Worm (Caenorhabditis elegans) whole organism, early embryonic: ENCODE results near the gene nrfl-1.

Source experiments
- B0310.2 ChIP-seq: sonication (generic microtip); optimal IDR thresholded peaks from 2 replicates; lab custom pipeline; 2016; ENCODE audit warnings: mild to moderate bottlenecking, missing genetic modification characterization, missing compliant biosample characterization
- F13C5.2 ChIP-seq: sonication (generic microtip); optimal IDR thresholded peaks from 2 replicates; lab custom pipeline; 2017; ENCODE audit warnings: mild to moderate bottlenecking, missing genetic modification characterization, inconsistent platforms, missing compliant biosample characterization
- aly-1 ChIP-seq: sonication (generic microtip); optimal IDR thresholded peaks from 2 replicates; lab custom pipeline; 2016; ENCODE audit warnings: missing genetic modification characterization, missing compliant biosample characterization
- ama-1 ChIP-seq: fragments of 150-350 bp; optimal IDR thresholded peaks from 2 replicates; lab custom pipeline; 2014
- ceh-13 ChIP-seq: fragments of 200-800 bp; sonication (Bioruptor generic); optimal IDR thresholded peaks from 2 replicates; lab custom pipeline; 2018; ENCODE audit warnings: mild to moderate bottlenecking, missing genetic modification characterization, missing compliant biosample characterization
- ceh-36 ChIP-seq: sonication (generic microtip); optimal IDR thresholded peaks from 2 replicates; lab custom pipeline; 2016; ENCODE audit warnings: missing genetic modification characterization, inconsistent platforms, missing compliant biosample characterization
- ets-7 ChIP-seq: sonication (generic microtip); optimal IDR thresholded peaks from 2 replicates; lab custom pipeline; 2016; ENCODE audit warnings: missing genotype, missing genetic modification characterization, missing compliant biosample characterization
- flt-1 ChIP-seq: fragments of 200-800 bp; sonication (Bioruptor generic); IDR thresholded peaks from 2 replicates; pipeline ENCODE4 v1.3.6; 2022; ENCODE audit warnings: missing genetic modification characterization, missing compliant biosample characterization
- hmbx-1 ChIP-seq: sonication (generic microtip); optimal IDR thresholded peaks from 2 replicates; lab custom pipeline; 2016; ENCODE audit warnings: mild to moderate bottlenecking, missing genetic modification characterization, missing compliant biosample characterization
- hmg-4 ChIP-seq: fragments of 200-800 bp; sonication (Bioruptor generic); optimal IDR thresholded peaks from 2 replicates; lab custom pipeline; 2018; ENCODE audit warnings: mild to moderate bottlenecking, missing genetic modification characterization, missing compliant biosample characterization
- hnd-1 ChIP-seq: sonication (generic microtip); optimal IDR thresholded peaks from 2 replicates; lab custom pipeline; 2016; ENCODE audit warnings: missing genetic modification characterization, missing compliant biosample characterization
- pes-1 ChIP-seq: fragments of 200-800 bp; sonication (Bioruptor generic); IDR thresholded peaks from 2 replicates; pipeline ENCODE4 v1.3.6; 2022; ENCODE audit warnings: missing genetic modification reagents, missing genetic modification characterization, missing compliant biosample characterization
- scrt-1 ChIP-seq: fragments of 200-800 bp; sonication (Bioruptor generic); IDR thresholded peaks from 2 replicates; pipeline ENCODE4 v1.3.6; 2022; ENCODE audit warnings: missing genetic modification characterization, missing compliant biosample characterization
- sea-1 ChIP-seq: fragments of 200-800 bp; sonication (Bioruptor generic); conservative IDR thresholded peaks from 2 replicates; pipeline ENCODE4 v1.3.6; 2022; ENCODE audit warnings: missing genetic modification characterization, missing compliant biosample characterization
- tbx-11 ChIP-seq: fragments of 200-800 bp; sonication (Bioruptor generic); IDR thresholded peaks from 2 replicates; pipeline ENCODE4 v1.3.6; 2022; ENCODE audit warnings: missing genetic modification characterization, missing compliant biosample characterization
- tbx-37 ChIP-seq: fragments of 200-800 bp; sonication (Bioruptor generic); conservative IDR thresholded peaks from 2 replicates; pipeline ENCODE4 v1.3.6; 2022; ENCODE audit warnings: missing genetic modification reagents, missing genetic modification characterization, missing compliant biosample characterization
- tra-4 ChIP-seq: sonication (generic microtip); optimal IDR thresholded peaks from 2 replicates; lab custom pipeline; 2017; ENCODE audit warnings: missing genetic modification characterization, missing compliant biosample characterization

Gene nrfl-1

DNA sequence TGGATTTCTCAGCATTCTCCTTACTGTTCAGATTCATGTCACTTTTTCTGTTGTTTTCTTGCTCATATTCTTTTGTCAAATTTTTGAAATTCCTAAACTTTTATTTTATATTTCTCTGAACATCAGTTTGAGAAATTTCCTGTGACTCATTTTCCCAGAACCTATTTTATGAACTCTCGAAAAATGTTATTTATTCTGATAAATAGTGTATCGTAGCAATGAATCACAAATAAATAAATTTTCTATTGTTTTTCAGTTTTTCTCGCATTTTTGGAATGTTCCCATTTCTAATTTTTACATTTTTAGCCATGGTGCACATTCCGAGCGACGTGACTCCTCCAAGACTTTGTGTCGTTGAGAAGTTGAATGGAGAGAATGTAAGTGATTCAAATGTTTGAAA lies at the start of gene nrfl-1:
Gene nrfl-1, plus strand, starts transcription at position 301 of the 400 bp plus-strand sequence.
- no peak for TF ChIP-seq tbx-37 (GFP tag; lab: Robert Waterston, UW)
- no peak for TF ChIP-seq flt-1 (GFP tag; lab: Robert Waterston, UW)
- no peak for TF ChIP-seq tbx-11
- TF ChIP-seq hmg-4: no peak
- TF ChIP-seq ceh-13: no peak
- no peak for TF ChIP-seq hnd-1 (tag; lab: Kevin White, UChicago)
- TF ChIP-seq aly-1 (tag; lab: Kevin White, UChicago): no peak
- no peak for TF ChIP-seq F13C5.2
- TF ChIP-seq hmbx-1 (tag; lab: Kevin White, UChicago): no peak
- no peak for TF ChIP-seq ceh-36 (tag; lab: Kevin White, UChicago)
- no peak for TF ChIP-seq scrt-1

ce11 chrIV:9069703-9070102 lies 49.2 kb upstream of the nrfl-1 start, which contains the start of gene nhr-11:
Gene nhr-11, plus strand, starts transcription at chrIV:9070003.
- no peak for TF ChIP-seq hmbx-1 (tag; lab: Kevin White, UChicago)
- no peak for TF ChIP-seq ceh-36 (tag; lab: Kevin White, UChicago)
- TF ChIP-seq B0310.2 (tag; lab: Kevin White, UChicago): no peak
- TF ChIP-seq ets-7 (tag; lab: Kevin White, UChicago): no peak
- no peak for TF ChIP-seq aly-1 (tag; lab: Kevin White, UChicago)
- TF ChIP-seq hmg-4: no peak
- TF ChIP-seq tra-4 (tag; lab: Kevin White, UChicago): no peak

ce11 chrIV:9070188-9070587 lies 48.7 kb upstream of the nrfl-1 start:
- TF ChIP-seq ets-7 (tag; lab: Kevin White, UChicago) (no peak), ama-1 (lab: Kevin White, UChicago) (no peak), ceh-13 (no peak), hnd-1 (tag; lab: Kevin White, UChicago) (no peak), ceh-36 (tag; lab: Kevin White, UChicago) (no peak), hmg-4 (no peak), sea-1 (GFP tag; lab: Robert Waterston, UW) (no peak), hmbx-1 (tag; lab: Kevin White, UChicago) (no peak), tra-4 (tag; lab: Kevin White, UChicago) (no peak), F13C5.2 (no peak), flt-1 (GFP tag; lab: Robert Waterston, UW) (no peak), B0310.2 (tag; lab: Kevin White, UChicago) (no peak)

- no peak for TF ChIP-seq scrt-1
- TF ChIP-seq ets-7 (tag; lab: Kevin White, UChicago): peak; percentile 25
- no peak for TF ChIP-seq ceh-13
- no peak for TF ChIP-seq pes-1 (GFP tag; lab: Robert Waterston, UW)
- TF ChIP-seq flt-1 (GFP tag; lab: Robert Waterston, UW): no peak
- TF ChIP-seq tbx-37 (GFP tag; lab: Robert Waterston, UW): peak; percentile 73
- TF ChIP-seq B0310.2 (tag; lab: Kevin White, UChicago): no peak
- no peak for TF ChIP-seq hmbx-1 (tag; lab: Kevin White, UChicago)
- TF ChIP-seq F13C5.2: peak; percentile 23
- no peak for TF ChIP-seq hmg-4
These were observed 44.6 kb upstream of the nrfl-1 start, which contains the start of gene mppb-1 for ce11 chrIV:9074244-9074723. Gene mppb-1, plus strand, starts transcription at chrIV:9074673.

- TF ChIP-seq F13C5.2 (no peak), sea-1 (GFP tag; lab: Robert Waterston, UW) (no peak), hmbx-1 (tag; lab: Kevin White, UChicago) (no peak), ceh-36 (tag; lab: Kevin White, UChicago) (no peak), tra-4 (tag; lab: Kevin White, UChicago) (no peak), B0310.2 (tag; lab: Kevin White, UChicago) (no peak), aly-1 (tag; lab: Kevin White, UChicago) (no peak), flt-1 (GFP tag; lab: Robert Waterston, UW) (no peak), ceh-13 (no peak), tbx-37 (GFP tag; lab: Robert Waterston, UW) (no peak), scrt-1 (no peak), hmg-4 (no peak), pes-1 (GFP tag; lab: Robert Waterston, UW) (no peak), ets-7 (tag; lab: Kevin White, UChicago) (no peak), ama-1 (lab: Kevin White, UChicago) (no peak), tbx-11 (no peak), hnd-1 (tag; lab: Kevin White, UChicago) (no peak)
These were observed 40.4 kb upstream of the nrfl-1 start, which contains the start of gene mans-4 for ce11 chrIV:9078469-9078868. Gene mans-4, minus strand, starts transcription at chrIV:9078569.

- TF ChIP-seq ceh-36 (tag; lab: Kevin White, UChicago) (no peak), B0310.2 (tag; lab: Kevin White, UChicago) (no peak), hmbx-1 (tag; lab: Kevin White, UChicago) (no peak), tra-4 (tag; lab: Kevin White, UChicago) (no peak), hnd-1 (tag; lab: Kevin White, UChicago) (no peak), sea-1 (GFP tag; lab: Robert Waterston, UW) (no peak), flt-1 (GFP tag; lab: Robert Waterston, UW) (no peak), tbx-37 (GFP tag; lab: Robert Waterston, UW) (no peak), F13C5.2 (no peak), ama-1 (lab: Kevin White, UChicago) (no peak), tbx-11 (no peak), ets-7 (tag; lab: Kevin White, UChicago) (no peak), scrt-1 (no peak), aly-1 (tag; lab: Kevin White, UChicago) (no peak), hmg-4 (no peak)
These were observed 39.6 kb upstream of the nrfl-1 start for ce11 chrIV:9079330-9079729.

DNA sequence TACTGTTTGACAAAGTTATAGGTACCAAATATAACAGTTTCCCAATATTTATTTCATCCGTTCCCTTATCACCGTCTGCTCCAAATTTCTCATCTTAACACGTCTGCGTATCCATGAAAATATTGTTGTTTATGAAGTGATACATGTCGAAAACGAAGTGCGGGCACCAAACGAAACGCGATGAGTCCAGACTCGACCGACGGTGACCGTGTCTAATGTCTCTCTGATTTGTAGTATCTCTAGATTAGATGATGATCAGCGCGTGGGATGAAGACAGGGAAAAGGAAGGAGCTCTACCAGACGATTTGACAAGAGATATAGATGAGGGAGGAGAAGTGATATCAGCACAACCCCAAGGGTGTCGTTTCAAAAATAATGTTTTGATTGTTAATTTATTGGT lies 38.7 kb upstream of the nrfl-1 start:
- no peak for TF ChIP-seq ceh-13
- no peak for TF ChIP-seq aly-1 (tag; lab: Kevin White, UChicago)
- no peak for TF ChIP-seq pes-1 (GFP tag; lab: Robert Waterston, UW)
- no peak for TF ChIP-seq hnd-1 (tag; lab: Kevin White, UChicago)
- no peak for TF ChIP-seq hmg-4
- no peak for TF ChIP-seq scrt-1
- no peak for TF ChIP-seq ama-1 (lab: Kevin White, UChicago)
- TF ChIP-seq ceh-36 (tag; lab: Kevin White, UChicago): no peak
- no peak for TF ChIP-seq sea-1 (GFP tag; lab: Robert Waterston, UW)
- no peak for TF ChIP-seq tbx-11
- no peak for TF ChIP-seq ets-7 (tag; lab: Kevin White, UChicago)
- no peak for TF ChIP-seq F13C5.2
- no peak for TF ChIP-seq B0310.2 (tag; lab: Kevin White, UChicago)
- TF ChIP-seq hmbx-1 (tag; lab: Kevin White, UChicago): no peak
- TF ChIP-seq tra-4 (tag; lab: Kevin White, UChicago): no peak
- no peak for TF ChIP-seq tbx-37 (GFP tag; lab: Robert Waterston, UW)
- TF ChIP-seq flt-1 (GFP tag; lab: Robert Waterston, UW): no peak
